Worm (Caenorhabditis elegans) whole organism, mixed stage, embryonic: ENCODE measurements around the gene F10A3.11.

ENCODE experiments used
- M03D4.4 ChIP-seq: sonication (generic microtip); optimal IDR thresholded peaks from 2 replicates; lab custom pipeline; 2017; ENCODE audit warnings: mild to moderate bottlenecking, missing genetic modification characterization, missing compliant biosample characterization
- bed-3 ChIP-seq: fragments of 200-800 bp; sonication (Bioruptor generic); optimal IDR thresholded peaks from 3 replicates; lab custom pipeline; 2018; ENCODE audit warnings: mild to moderate bottlenecking, missing genetic modification characterization, moderate library complexity, missing compliant biosample characterization
- blmp-1 ChIP-seq: fragments of 150-350 bp; optimal IDR thresholded peaks from 2 replicates; lab custom pipeline; 2014; ENCODE audit warnings: missing biosample characterization, missing genetic modification characterization
- ceh-39 ChIP-seq: fragments of 150-350 bp; optimal IDR thresholded peaks from 2 replicates; lab custom pipeline; 2014; ENCODE audit warnings: missing biosample characterization, missing genetic modification characterization
- ceh-43 ChIP-seq: fragments of 200-800 bp; sonication (Bioruptor generic); optimal IDR thresholded peaks from 2 replicates; lab custom pipeline; 2018; ENCODE audit warnings: mild to moderate bottlenecking, missing genetic modification characterization, moderate library complexity, missing compliant biosample characterization
- ceh-83 ChIP-seq: fragments of 200-800 bp; sonication (Bioruptor generic); optimal IDR thresholded peaks from 2 replicates; lab custom pipeline; 2018; ENCODE audit warnings: mild to moderate bottlenecking, missing genetic modification characterization, missing compliant biosample characterization
- ces-1 ChIP-seq: fragments of 150-350 bp; optimal IDR thresholded peaks from 2 replicates; lab custom pipeline; 2014; ENCODE audit warnings: missing biosample characterization, missing genetic modification reagents, missing genetic modification characterization
- cnd-1 ChIP-seq: fragments of 200-800 bp; sonication (Bioruptor generic); optimal IDR thresholded peaks from 2 replicates; lab custom pipeline; 2018; ENCODE audit warnings: mild to moderate bottlenecking, missing genetic modification characterization, missing compliant biosample characterization
- drap-1 ChIP-seq: fragments of 200-800 bp; sonication (Bioruptor generic); optimal IDR thresholded peaks from 3 replicates; lab custom pipeline; 2018; ENCODE audit warnings: mild to moderate bottlenecking, missing genetic modification characterization, missing compliant biosample characterization
- elt-3 ChIP-seq: fragments of 150-350 bp; optimal IDR thresholded peaks from 2 replicates; lab custom pipeline; 2014; ENCODE audit warnings: missing biosample characterization, missing genetic modification characterization
- flh-1 ChIP-seq: fragments of 200-800 bp; sonication (Bioruptor generic); optimal IDR thresholded peaks from 2 replicates; lab custom pipeline; 2018; ENCODE audit warnings: mild to moderate bottlenecking, missing genetic modification characterization, moderate library complexity, missing compliant biosample characterization
- ham-2 ChIP-seq: fragments of 200-800 bp; sonication (Bioruptor generic); optimal IDR thresholded peaks from 2 replicates; lab custom pipeline; 2018; ENCODE audit warnings: mild to moderate bottlenecking, missing genetic modification characterization, missing compliant biosample characterization
- hlh-1 ChIP-seq: fragments of 150-350 bp; optimal IDR thresholded peaks from 2 replicates; lab custom pipeline; 2014; ENCODE audit warnings: missing biosample characterization, missing genetic modification reagents, missing genetic modification characterization
- lin-13 ChIP-seq: fragments of 150-350 bp; optimal IDR thresholded peaks from 2 replicates; lab custom pipeline; 2014; ENCODE audit warnings: missing biosample characterization, missing genetic modification characterization
- lin-32 ChIP-seq: fragments of 200-800 bp; sonication (Bioruptor generic); optimal IDR thresholded peaks from 2 replicates; lab custom pipeline; 2018; ENCODE audit warnings: mild to moderate bottlenecking, missing genetic modification characterization, missing compliant biosample characterization
- lsy-2 ChIP-seq: fragments of 150-350 bp; optimal IDR thresholded peaks from 2 replicates; lab custom pipeline; 2014; ENCODE audit warnings: missing biosample characterization, missing genetic modification characterization
- mab-5 ChIP-seq: fragments of 150-350 bp; optimal IDR thresholded peaks from 2 replicates; lab custom pipeline; 2014; ENCODE audit warnings: missing biosample characterization, missing genetic modification characterization
- mep-1 ChIP-seq: fragments of 150-350 bp; optimal IDR thresholded peaks from 2 replicates; lab custom pipeline; 2017; ENCODE audit warnings: missing biosample characterization, missing genetic modification reagents, missing genetic modification characterization, inconsistent platforms
- mls-2 ChIP-seq: sonication (generic microtip); optimal IDR thresholded peaks from 2 replicates; lab custom pipeline; 2016; ENCODE audit warnings: mild to moderate bottlenecking, missing genetic modification characterization, moderate library complexity, missing compliant biosample characterization
- nhr-12 ChIP-seq: fragments of 150-350 bp; optimal IDR thresholded peaks from 2 replicates; lab custom pipeline; 2014; ENCODE audit warnings: missing biosample characterization, missing genetic modification characterization
- nhr-2 ChIP-seq: fragments of 150-350 bp; optimal IDR thresholded peaks from 2 replicates; lab custom pipeline; 2014; ENCODE audit warnings: missing biosample characterization, missing genetic modification characterization
- nhr-237 ChIP-seq: fragments of 150-350 bp; optimal IDR thresholded peaks from 2 replicates; lab custom pipeline; 2014; ENCODE audit warnings: missing biosample characterization, missing genetic modification characterization
- nhr-28 ChIP-seq: fragments of 150-350 bp; optimal IDR thresholded peaks from 2 replicates; lab custom pipeline; 2014; ENCODE audit warnings: missing biosample characterization, missing genetic modification characterization
- nhr-76 ChIP-seq: sonication (generic microtip); optimal IDR thresholded peaks from 2 replicates; lab custom pipeline; 2017; ENCODE audit warnings: missing biosample characterization, missing genetic modification characterization
- pha-4 ChIP-seq: fragments of 150-350 bp; optimal IDR thresholded peaks from 2 replicates; lab custom pipeline; 2018; ENCODE audit warnings: missing biosample characterization, missing genetic modification reagents, missing genetic modification characterization
- sem-2 ChIP-seq: fragments of 200-800 bp; sonication (Bioruptor generic); optimal IDR thresholded peaks from 2 replicates; lab custom pipeline; 2018; ENCODE audit warnings: mild to moderate bottlenecking, missing genetic modification characterization, missing compliant biosample characterization
- snpc-4 ChIP-seq: fragments of 150-350 bp; optimal IDR thresholded peaks from 2 replicates; lab custom pipeline; 2014; ENCODE audit warnings: missing biosample characterization, missing genetic modification characterization
- sptf-1 ChIP-seq: sonication (generic microtip); optimal IDR thresholded peaks from 2 replicates; lab custom pipeline; 2017; ENCODE audit warnings: mild to moderate bottlenecking, missing genetic modification characterization, moderate library complexity, missing compliant biosample characterization
- unc-120 ChIP-seq: sonication (generic microtip); optimal IDR thresholded peaks from 2 replicates; lab custom pipeline; 2017; ENCODE audit warnings: missing genetic modification characterization, missing compliant biosample characterization; ENCODE audit not compliant: poor library complexity, severe bottlenecking
- unc-39 ChIP-seq: fragments of 150-350 bp; optimal IDR thresholded peaks from 2 replicates; lab custom pipeline; 2014; ENCODE audit warnings: missing biosample characterization, missing genetic modification characterization
- unc-62 ChIP-seq: fragments of 150-350 bp; optimal IDR thresholded peaks from 2 replicates; lab custom pipeline; 2014; ENCODE audit warnings: missing biosample characterization, missing genetic modification reagents, missing genetic modification characterization
- zip-8 ChIP-seq: fragments of 150-350 bp; optimal IDR thresholded peaks from 2 replicates; lab custom pipeline; 2014; ENCODE audit warnings: missing biosample characterization, missing genetic modification characterization
- ztf-11 ChIP-seq: fragments of 150-350 bp; optimal IDR thresholded peaks from 2 replicates; lab custom pipeline; 2014; ENCODE audit warnings: missing biosample characterization, missing genetic modification characterization

F10A3.11 gene

DNA sequence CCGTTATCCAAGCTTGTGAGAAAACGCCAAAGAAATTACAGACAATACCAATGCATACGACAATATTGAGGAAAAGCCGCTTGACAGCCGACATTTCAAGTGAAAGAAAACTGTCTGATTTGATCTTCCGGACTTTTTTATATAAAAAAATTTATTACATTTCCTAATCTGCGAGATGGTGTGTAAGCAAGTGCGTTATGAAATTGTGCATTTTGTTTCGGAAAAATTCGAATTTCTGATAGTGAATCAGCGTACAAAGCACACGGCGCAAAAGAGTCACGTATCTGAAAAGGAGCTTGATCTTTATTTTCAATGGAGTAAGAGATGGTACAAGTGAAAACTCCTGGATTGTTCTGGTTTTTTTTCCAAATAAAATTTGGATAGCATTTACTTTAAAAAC is 21.4 kb upstream of the F10A3.11 start, which contains the start of gene clc-32:
Gene clc-32, minus strand, starts transcription at position 101 of the 400 bp plus-strand sequence.
- TF ChIP-seq bed-3 (no peak), lsy-2 (no peak), unc-62 (GFP tag; lab: Kevin White, UChicago) (no peak), flh-1 (no peak), zip-8 (tag; lab: Kevin White, UChicago) (no peak), blmp-1 (tag; lab: Kevin White, UChicago) (no peak), nhr-12 (tag; lab: Kevin White, UChicago) (no peak), M03D4.4 (tag; lab: Kevin White, UChicago) (no peak), mab-5 (tag; lab: Kevin White, UChicago) (no peak), ztf-11 (tag; lab: Kevin White, UChicago) (no peak), unc-120 (tag; lab: Kevin White, UChicago) (no peak), snpc-4 (tag; lab: Kevin White, UChicago) (no peak), ceh-39 (no peak), unc-39 (no peak), ceh-83 (GFP tag; lab: Kevin White, UChicago) (no peak), ham-2 (GFP tag; lab: Kevin White, UChicago) (no peak), ces-1 (GFP tag; lab: Kevin White, UChicago) (no peak), lin-13 (no peak), drap-1 (GFP tag; lab: Kevin White, UChicago) (no peak)

ce11 chrV:16142371-16142770 is 20.1 kb upstream of the F10A3.11 start, which contains the start of gene fbxa-18:
fbxa-18 (plus strand) TSS chrV:16142671.
- TF ChIP-seq nhr-28, result no peak
- no peak for TF ChIP-seq lsy-2
- TF ChIP-seq cnd-1 (tag; lab: Kevin White, UChicago), result no peak
- TF ChIP-seq nhr-12 (tag; lab: Kevin White, UChicago), result no peak
- TF ChIP-seq drap-1 (GFP tag; lab: Kevin White, UChicago), result no peak
- TF ChIP-seq nhr-237 (tag; lab: Kevin White, UChicago), result no peak
- TF ChIP-seq bed-3, result no peak
- TF ChIP-seq mep-1, result no peak
- no peak for TF ChIP-seq nhr-76
- no peak for TF ChIP-seq lin-13
- TF ChIP-seq snpc-4 (tag; lab: Kevin White, UChicago), result no peak
- TF ChIP-seq ces-1 (GFP tag; lab: Kevin White, UChicago), result no peak
- TF ChIP-seq, all 35 proteins: peak for 0

ce11 chrV:16143066-16143581 is 19.4 kb upstream of the F10A3.11 start, which contains the start of gene fbxa-88:
fbxa-88 (minus strand) TSS chrV:16143116.
- TF ChIP-seq mls-2 (tag; lab: Kevin White, UChicago), result no peak
- TF ChIP-seq nhr-28, result no peak
- TF ChIP-seq ceh-39, result no peak
- TF ChIP-seq cnd-1 (tag; lab: Kevin White, UChicago), result no peak
- no peak for TF ChIP-seq elt-3 (tag; lab: Kevin White, UChicago)
- no peak for TF ChIP-seq sem-2 (GFP tag; lab: Kevin White, UChicago)
- no peak for TF ChIP-seq ces-1 (GFP tag; lab: Kevin White, UChicago)
- TF ChIP-seq snpc-4 (tag; lab: Kevin White, UChicago), result no peak
- TF ChIP-seq mep-1, result no peak
- no peak for TF ChIP-seq drap-1 (GFP tag; lab: Kevin White, UChicago)
- no peak for TF ChIP-seq ceh-83 (GFP tag; lab: Kevin White, UChicago)
- no peak for TF ChIP-seq blmp-1 (tag; lab: Kevin White, UChicago)
- TF ChIP-seq sptf-1, result no peak
- TF ChIP-seq bed-3, result no peak
- no peak for TF ChIP-seq mab-5 (tag; lab: Kevin White, UChicago)
- TF ChIP-seq hlh-1 (tag; lab: Kevin White, UChicago), result no peak
- TF ChIP-seq ceh-43 (GFP tag; lab: Kevin White, UChicago), result no peak
- no peak for TF ChIP-seq unc-62 (GFP tag; lab: Kevin White, UChicago)

ce11 chrV:16145009-16145408 is 17.5 kb upstream of the F10A3.11 start:
- TF ChIP-seq M03D4.4 (tag; lab: Kevin White, UChicago) (no peak), nhr-2 (tag; lab: Kevin White, UChicago) (no peak), pha-4 (tag; lab: Kevin White, UChicago) (no peak), lin-32 (GFP tag; lab: Kevin White, UChicago) (no peak), mep-1 (no peak), unc-120 (tag; lab: Kevin White, UChicago) (no peak), ztf-11 (tag; lab: Kevin White, UChicago) (no peak), unc-39 (no peak)
